Worm (Caenorhabditis elegans): ENCODE measurements around the gene lelo-4.

DNA sequence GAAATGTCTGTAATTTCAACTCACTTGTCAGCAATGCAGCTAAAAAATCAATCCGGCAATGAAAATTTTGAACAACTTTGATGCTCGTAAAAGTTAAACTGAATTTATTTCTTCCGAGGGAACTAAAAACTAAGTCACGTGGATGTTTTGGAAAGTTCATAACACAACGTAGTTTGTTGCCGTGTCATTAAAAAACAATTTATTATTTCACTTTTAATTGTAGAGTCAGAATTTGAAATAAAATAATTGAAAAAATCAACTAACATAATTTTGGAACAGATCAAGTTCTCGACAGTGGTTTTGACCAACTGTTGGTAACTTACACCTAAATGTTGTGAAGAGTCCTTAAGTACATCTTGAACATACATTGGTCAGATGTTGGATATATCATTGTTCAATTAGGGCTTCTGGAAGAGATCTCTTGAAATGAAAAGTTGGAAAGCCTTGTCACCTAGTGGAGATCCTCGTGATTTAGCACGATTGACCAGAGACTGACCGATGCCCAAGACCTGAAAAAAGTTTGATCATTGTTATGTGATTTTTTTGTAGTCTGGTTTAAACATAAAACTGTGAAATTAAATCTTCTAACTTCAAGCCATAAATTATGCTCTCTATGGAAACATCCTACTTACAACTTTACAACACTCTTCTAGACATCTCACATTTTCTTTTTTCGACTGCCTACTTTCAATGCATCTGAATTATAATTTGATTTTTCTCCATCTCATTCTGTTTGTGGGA is 15.8 kb downstream of the lelo-4 start, which contains the start of the genes C18A3.7 and C18A3.11:
- TF ChIP-seq fos-1 (tag; optimal IDR thresholded peaks at IDR 0.05): no peak
- TF ChIP-seq snpc-4 (tag; optimal IDR thresholded peaks at IDR 0.05): no peak
- no peak for TF ChIP-seq F26F4.8 (GFP tag; conservative IDR thresholded peaks at IDR 0.05)
- TF ChIP-seq zip-2 (tag; optimal IDR thresholded peaks at IDR 0.05): no peak
- TF ChIP-seq daf-12 (tag; optimal IDR thresholded peaks at IDR 0.05): no peak
- no peak for TF ChIP-seq nhr-11 (tag; optimal IDR thresholded peaks at IDR 0.05)
- TF ChIP-seq ceh-82 (tag; optimal IDR thresholded peaks at IDR 0.05): no peak
- TF ChIP-seq unc-62 (GFP tag; optimal IDR thresholded peaks at IDR 0.05 in 1 of 2): no peak
- no peak for TF ChIP-seq unc-62 (tag; optimal IDR thresholded peaks at IDR 0.05)
- TF ChIP-seq nhr-76 (tag; optimal IDR thresholded peaks at IDR 0.05): no peak
- no peak for TF ChIP-seq unc-39 (tag; optimal IDR thresholded peaks at IDR 0.05)
- TF ChIP-seq attf-4 (tag; optimal IDR thresholded peaks at IDR 0.05): no peak
- TF ChIP-seq nhr-28 (tag; optimal IDR thresholded peaks at IDR 0.05): no peak
